Fruit fly (Drosophila melanogaster): ENCODE measurements around the gene CG10650.

The CG10650 gene

dm6 chr2L:18995660-18996417, at the start of gene CG10650:
Gene CG10650, minus strand, starts transcription at chr2L:18995934.
- peak; percentile 14 for TF ChIP-seq noc (tag; optimal IDR thresholded peaks at IDR 0.05)

DNA sequence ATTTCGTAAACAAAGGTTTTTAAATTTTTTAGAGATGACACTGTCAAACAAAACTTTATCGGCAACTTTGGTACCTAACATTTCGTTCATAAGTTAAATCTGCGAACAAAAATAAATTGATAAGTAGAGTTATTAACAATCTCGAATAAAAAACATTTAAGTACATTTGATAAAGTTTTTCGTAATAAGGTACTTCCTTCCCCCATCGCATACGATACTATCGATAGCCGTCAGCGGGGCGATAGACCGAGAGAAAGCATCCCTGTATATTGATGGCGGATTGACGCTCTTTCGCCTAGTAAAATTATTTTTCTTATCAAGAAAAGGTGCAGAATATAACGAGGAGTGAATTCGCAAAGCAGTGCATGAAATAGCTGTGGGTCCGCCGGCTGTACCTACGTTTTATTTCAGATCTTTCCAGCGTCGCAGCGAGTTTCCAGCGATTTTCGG, 49.4 kb upstream of the CG10650 start, which contains the start of the genes Ttc19 and Acn:
Gene Ttc19, minus strand, starts transcription at position 38 of the 450 bp plus-strand sequence.
Gene Acn, plus strand, starts transcription at position 245 of the 450 bp plus-strand sequence.
- TF ChIP-seq noc (tag; optimal IDR thresholded peaks at IDR 0.05): peak; percentile 86

dm6 chr2L:19041590-19041989, 45.9 kb upstream of the CG10650 start, which contains the start of gene Catsup:
Gene Catsup, plus strand, starts transcription at chr2L:19041862.
- TF ChIP-seq noc (tag; optimal IDR thresholded peaks at IDR 0.05): no peak

dm6 chr2L:19037455-19037854, 41.7 kb upstream of the CG10650 start:
- no peak for TF ChIP-seq noc (tag; optimal IDR thresholded peaks at IDR 0.05)

DNA sequence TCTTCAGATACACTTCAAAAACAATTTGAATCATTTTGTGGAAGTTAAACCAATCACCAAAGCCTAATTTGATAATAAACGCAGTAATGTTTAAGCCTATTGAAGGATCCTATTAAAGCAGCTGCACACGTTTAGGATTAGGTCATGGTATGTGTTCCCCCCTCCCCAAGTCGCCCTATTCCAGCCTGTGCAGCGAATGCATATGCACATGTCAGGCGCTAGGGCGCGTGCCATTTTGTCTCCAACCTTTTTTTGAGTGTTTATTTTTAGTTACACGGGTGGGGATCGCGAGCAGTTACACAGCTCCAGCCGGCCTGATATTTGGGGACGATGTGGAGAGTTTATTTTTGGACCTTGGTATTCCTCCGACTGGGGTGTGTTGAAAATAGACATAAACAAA, 41.3 kb upstream of the CG10650 start:
- no peak for TF ChIP-seq noc (tag; optimal IDR thresholded peaks at IDR 0.05)

DNA sequence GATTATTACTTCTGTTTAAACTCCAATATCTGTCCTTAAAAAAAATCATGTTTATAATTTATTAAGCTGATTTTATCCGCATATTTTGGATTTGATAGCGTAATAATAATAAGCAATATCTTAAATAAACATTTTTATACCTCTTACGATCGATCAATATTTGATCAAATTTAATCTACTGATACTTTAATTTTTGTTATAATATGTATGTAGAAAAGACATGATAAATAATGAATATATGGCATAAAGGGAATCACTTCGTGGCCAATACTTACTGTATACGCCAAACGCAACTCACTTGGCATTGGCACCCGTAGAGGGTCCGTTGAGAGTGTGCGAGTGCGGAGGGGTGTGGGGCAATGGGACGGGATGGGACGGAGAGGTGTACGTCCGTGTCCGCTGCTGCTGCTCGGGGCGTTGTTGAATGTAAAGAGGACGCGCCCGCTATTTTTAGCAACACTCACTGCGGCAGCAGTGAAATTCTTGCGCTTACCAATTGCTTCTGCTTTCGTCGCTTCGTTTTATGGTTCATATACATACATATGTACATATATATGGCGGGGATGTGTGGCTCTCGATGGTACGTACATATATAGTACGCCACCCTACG, 40.5 kb upstream of the CG10650 start:
- peak; percentile 72 for TF ChIP-seq noc (tag; optimal IDR thresholded peaks at IDR 0.05)

- TF ChIP-seq noc (tag; optimal IDR thresholded peaks at IDR 0.05): no peak
Measured at dm6 chr2L:19035013-19035412, 39.3 kb upstream of the CG10650 start.

DNA sequence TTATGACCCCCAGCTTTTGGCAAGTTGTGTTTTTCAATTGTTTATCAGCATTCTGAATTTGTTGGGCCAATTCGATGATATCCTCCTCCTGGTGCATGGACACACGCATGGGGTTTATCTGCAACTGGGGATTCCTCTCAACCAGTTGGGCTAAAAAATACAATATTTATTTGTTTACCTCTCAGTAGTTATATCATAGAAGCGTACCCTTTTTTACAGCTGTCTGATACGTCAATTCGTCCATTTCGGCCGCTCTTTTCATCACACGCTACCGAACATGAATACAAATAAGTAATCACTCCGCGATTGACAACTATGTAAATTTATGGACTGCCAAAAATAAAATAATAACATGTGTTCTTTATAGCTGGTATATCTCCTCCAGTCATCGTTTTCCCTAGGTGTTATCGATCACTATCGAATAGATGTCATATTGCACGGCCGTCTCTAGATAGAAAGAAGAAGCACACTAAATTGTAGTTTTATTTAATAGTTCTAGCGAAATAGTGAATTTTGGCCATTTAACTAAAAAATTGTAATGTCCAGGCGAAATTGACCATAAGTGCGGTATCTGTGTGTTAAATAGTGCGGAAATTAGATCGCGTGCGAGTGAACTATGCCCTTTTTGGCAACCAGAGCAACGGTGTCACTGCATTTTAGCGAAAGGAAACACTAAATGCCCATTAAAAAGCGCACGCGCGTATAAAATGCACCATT, 38.6 kb upstream of the CG10650 start, which contains the start of the genes mib2 and CG31800:
Gene mib2, plus strand, starts transcription at position 232 of the 717 bp plus-strand sequence.
Gene CG31800, minus strand, starts transcription at position 364 of the 717 bp plus-strand sequence.
- no peak for TF ChIP-seq noc (tag; optimal IDR thresholded peaks at IDR 0.05)

DNA sequence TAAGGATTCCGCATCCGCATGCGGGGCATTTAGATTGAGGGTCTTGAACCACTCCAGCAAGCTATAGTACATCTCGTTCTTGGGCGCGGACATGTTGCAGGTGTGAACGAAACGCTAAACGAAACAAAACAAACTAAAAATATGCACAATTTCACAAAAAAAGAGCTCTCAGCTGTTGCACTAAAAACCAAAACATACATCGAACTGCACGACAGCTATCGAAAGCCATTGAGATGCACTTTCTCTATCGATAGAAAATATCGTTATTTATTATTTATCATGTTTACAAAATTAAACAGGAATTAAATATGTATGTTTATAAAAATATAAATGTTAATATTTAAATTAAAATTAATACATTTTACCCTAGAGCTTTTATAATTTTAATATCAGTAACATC, 37.6 kb upstream of the CG10650 start, which contains the start of gene hook:
Gene hook, minus strand, starts transcription at position 211 of the 400 bp plus-strand sequence.
- TF ChIP-seq noc (tag; optimal IDR thresholded peaks at IDR 0.05): no peak

DNA sequence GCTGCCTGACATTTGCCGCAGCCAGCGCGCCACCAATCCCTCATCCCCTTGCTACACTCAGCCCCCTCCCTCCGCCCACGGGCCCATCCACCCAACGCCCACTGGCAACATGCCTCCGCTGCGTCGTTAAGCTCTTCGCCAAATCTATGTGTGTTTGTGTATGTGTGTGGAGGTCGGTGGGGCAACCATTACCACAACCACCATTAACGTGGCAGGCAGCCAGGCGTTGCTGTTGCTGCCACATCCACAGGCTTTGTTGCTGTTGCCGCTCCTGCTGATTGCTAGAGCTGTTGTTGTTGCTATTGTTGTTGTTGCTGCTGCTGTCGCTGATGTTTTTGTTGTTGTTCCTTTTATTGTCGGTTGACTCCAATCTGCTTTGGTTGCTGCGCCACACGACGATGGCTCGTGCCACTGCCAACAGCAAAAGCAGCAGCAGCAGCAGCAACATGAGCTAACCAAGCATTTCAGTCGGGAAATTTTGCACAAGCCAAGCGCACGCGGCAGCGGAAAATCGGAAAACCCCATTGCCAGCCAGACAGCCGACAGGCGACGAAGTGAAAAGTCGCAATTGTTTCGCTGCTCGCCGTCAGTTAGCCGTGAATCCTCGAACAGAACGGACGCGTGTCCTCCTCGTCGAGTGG, 31.6 kb upstream of the CG10650 start, which contains the start of gene Sidpn:
Gene Sidpn, plus strand, starts transcription at position 465 of the 641 bp plus-strand sequence.
- no peak for TF ChIP-seq noc (tag; optimal IDR thresholded peaks at IDR 0.05)

DNA sequence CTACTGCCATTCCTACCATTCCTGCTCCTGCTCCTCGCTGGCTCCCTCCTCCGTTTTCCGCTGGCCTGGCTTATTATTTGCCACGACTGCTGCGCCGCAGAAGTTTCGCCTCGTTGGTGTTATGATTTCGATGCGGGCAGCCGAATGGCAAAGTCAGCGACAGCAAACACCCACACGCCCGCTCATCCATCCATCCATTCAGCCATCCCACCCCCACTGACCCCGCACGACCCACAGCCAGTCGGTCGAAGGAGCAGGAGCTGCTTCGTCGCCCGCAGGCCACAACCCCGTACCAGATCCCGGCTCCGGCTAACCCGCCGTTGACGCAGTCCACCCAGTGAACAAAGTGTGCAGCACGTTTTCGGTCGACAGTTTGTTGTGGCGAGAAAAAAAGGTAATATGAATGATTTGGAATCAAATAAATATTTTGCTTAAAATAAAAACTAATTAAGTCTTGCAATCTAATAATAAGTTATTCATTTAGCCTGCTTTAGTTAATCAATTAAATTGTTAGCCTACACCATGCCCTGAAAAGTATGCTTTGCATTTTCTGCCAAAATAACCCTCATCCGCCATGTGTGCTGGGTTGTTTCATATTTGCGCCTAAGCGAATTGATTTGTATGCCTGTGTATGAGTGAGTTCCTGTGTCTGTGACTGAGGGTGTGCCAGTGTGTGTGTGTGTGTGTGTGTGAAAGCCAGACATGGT, 30.9 kb upstream of the CG10650 start:
- peak; percentile 45 for TF ChIP-seq noc (tag; optimal IDR thresholded peaks at IDR 0.05)

DNA sequence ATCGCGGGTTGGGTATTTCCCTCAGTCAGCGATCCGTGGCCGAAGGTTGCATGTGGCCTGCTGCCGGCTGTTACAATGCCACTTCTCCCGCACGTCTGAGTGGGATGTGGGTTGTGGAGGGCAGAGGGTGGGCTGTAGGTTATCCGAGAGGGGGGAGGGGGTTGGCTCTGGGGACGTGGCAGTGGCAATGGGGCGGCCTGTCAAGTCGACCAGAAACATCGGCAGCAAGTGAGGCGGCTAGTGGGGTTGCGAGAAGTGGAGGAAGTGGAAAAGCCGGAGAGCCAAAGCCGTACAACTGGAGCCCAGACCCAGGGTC, 29.0 kb upstream of the CG10650 start:
- no peak for TF ChIP-seq noc (tag; optimal IDR thresholded peaks at IDR 0.05)

dm6 chr2L:19023972-19024743, 28.4 kb upstream of the CG10650 start:
- TF ChIP-seq noc (tag; optimal IDR thresholded peaks at IDR 0.05): peak; percentile 50

DNA sequence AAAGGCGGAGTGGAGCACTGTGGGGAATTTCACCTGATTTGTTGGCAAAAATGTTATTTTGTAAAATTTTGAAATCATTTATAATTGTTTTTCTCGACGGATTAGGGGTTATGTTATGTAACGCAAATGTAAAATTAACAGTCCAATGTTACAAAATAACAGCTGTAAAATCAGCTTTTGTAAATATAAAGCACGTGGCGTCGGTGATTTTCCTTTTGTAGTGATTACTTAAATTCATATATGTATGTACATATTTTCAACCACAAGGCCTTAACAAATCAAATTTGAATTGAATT, 26.4 kb upstream of the CG10650 start, which contains the start of gene CG15172:
Gene CG15172, plus strand, starts transcription at position 197 of the 296 bp plus-strand sequence.
- no peak for TF ChIP-seq noc (tag; optimal IDR thresholded peaks at IDR 0.05)

Measured in whole organism, larva.